Worm (Caenorhabditis elegans): Measurements from ENCODE around the gene gob-1.

gob-1 gene

ce11 chrX:15478717-15479116 lies 14.7 kb upstream of the gob-1 start, which contains the start of gene gcy-36:
Gene gcy-36 (plus strand): TSS chrX:15479017.
- TF ChIP-seq sea-1 (GFP tag; conservative IDR thresholded peaks at IDR 0.05) (no peak), ceh-13 (GFP tag; optimal IDR thresholded peaks at IDR 0.05) (no peak), ama-1 (optimal IDR thresholded peaks at IDR 0.05) (no peak), pes-1 (GFP tag; IDR thresholded peaks at IDR 0.05) (no peak), F13C5.2 (tag; optimal IDR thresholded peaks at IDR 0.05) (no peak), ceh-36 (tag; optimal IDR thresholded peaks at IDR 0.05) (no peak), tbx-11 (GFP tag; IDR thresholded peaks at IDR 0.05) (no peak), scrt-1 (GFP tag; IDR thresholded peaks at IDR 0.05) (no peak), tra-4 (tag; optimal IDR thresholded peaks at IDR 0.05) (no peak), hmg-4 (GFP tag; optimal IDR thresholded peaks at IDR 0.05) (no peak), tbx-37 (GFP tag; conservative IDR thresholded peaks at IDR 0.05) (no peak), aly-1 (tag; optimal IDR thresholded peaks at IDR 0.05) (no peak), B0310.2 (tag; optimal IDR thresholded peaks at IDR 0.05) (no peak), flt-1 (GFP tag; IDR thresholded peaks at IDR 0.05) (no peak), ets-7 (tag; optimal IDR thresholded peaks at IDR 0.05) (no peak), hnd-1 (tag; optimal IDR thresholded peaks at IDR 0.05) (no peak), hmbx-1 (tag; optimal IDR thresholded peaks at IDR 0.05) (no peak)

- no peak for TF ChIP-seq flt-1 (GFP tag; IDR thresholded peaks at IDR 0.05)
- TF ChIP-seq hnd-1 (tag; optimal IDR thresholded peaks at IDR 0.05), result no peak
- no peak for TF ChIP-seq B0310.2 (tag; optimal IDR thresholded peaks at IDR 0.05)
- TF ChIP-seq ceh-36 (tag; optimal IDR thresholded peaks at IDR 0.05), result no peak
- TF ChIP-seq ets-7 (tag; optimal IDR thresholded peaks at IDR 0.05), result no peak
- TF ChIP-seq tbx-11 (GFP tag; IDR thresholded peaks at IDR 0.05), result no peak
- TF ChIP-seq sea-1 (GFP tag; conservative IDR thresholded peaks at IDR 0.05), result no peak
- TF ChIP-seq F13C5.2 (tag; optimal IDR thresholded peaks at IDR 0.05), result no peak
- TF ChIP-seq tra-4 (tag; optimal IDR thresholded peaks at IDR 0.05), result no peak
- no peak for TF ChIP-seq hmg-4 (GFP tag; optimal IDR thresholded peaks at IDR 0.05)
- TF ChIP-seq ama-1 (optimal IDR thresholded peaks at IDR 0.05), result no peak
- TF ChIP-seq pes-1 (GFP tag; IDR thresholded peaks at IDR 0.05), result no peak
- TF ChIP-seq ceh-13 (GFP tag; optimal IDR thresholded peaks at IDR 0.05), result no peak
- no peak for TF ChIP-seq aly-1 (tag; optimal IDR thresholded peaks at IDR 0.05)
- no peak for TF ChIP-seq hmbx-1 (tag; optimal IDR thresholded peaks at IDR 0.05)
- no peak for TF ChIP-seq scrt-1 (GFP tag; IDR thresholded peaks at IDR 0.05)
Measured at ce11 chrX:15485262-15485661, 8.1 kb upstream of the gob-1 start.

DNA sequence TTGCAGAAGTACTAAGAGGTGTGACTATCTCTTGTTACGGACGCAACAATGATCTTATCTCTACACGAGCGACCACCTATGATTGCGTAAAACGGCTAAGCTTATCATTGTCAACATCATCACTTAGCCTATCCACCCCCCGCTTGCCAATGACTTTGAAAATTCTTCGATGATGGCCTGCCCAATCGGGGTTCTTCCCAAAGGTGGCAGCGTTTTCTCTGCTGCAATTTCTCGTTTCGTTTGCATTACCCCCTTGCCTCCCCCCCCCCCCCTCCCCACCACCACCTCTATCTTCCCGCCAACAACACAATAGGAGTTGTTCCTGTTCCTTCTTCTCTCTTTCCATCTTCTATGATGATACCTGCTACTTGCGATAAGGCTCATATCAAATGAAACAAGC lies 6.2 kb upstream of the gob-1 start:
- no peak for TF ChIP-seq tra-4 (tag; optimal IDR thresholded peaks at IDR 0.05)
- no peak for TF ChIP-seq ets-7 (tag; optimal IDR thresholded peaks at IDR 0.05)
- no peak for TF ChIP-seq hnd-1 (tag; optimal IDR thresholded peaks at IDR 0.05)
- TF ChIP-seq pes-1 (GFP tag; IDR thresholded peaks at IDR 0.05), result no peak
- TF ChIP-seq flt-1 (GFP tag; IDR thresholded peaks at IDR 0.05), result no peak
- TF ChIP-seq sea-1 (GFP tag; conservative IDR thresholded peaks at IDR 0.05), result no peak
- TF ChIP-seq scrt-1 (GFP tag; IDR thresholded peaks at IDR 0.05), result no peak
- TF ChIP-seq tbx-11 (GFP tag; IDR thresholded peaks at IDR 0.05), result no peak
- TF ChIP-seq hmbx-1 (tag; optimal IDR thresholded peaks at IDR 0.05), result no peak
- TF ChIP-seq F13C5.2 (tag; optimal IDR thresholded peaks at IDR 0.05), result no peak
- no peak for TF ChIP-seq tbx-37 (GFP tag; conservative IDR thresholded peaks at IDR 0.05)
- no peak for TF ChIP-seq hmg-4 (GFP tag; optimal IDR thresholded peaks at IDR 0.05)
- no peak for TF ChIP-seq ceh-36 (tag; optimal IDR thresholded peaks at IDR 0.05)
- TF ChIP-seq B0310.2 (tag; optimal IDR thresholded peaks at IDR 0.05), result no peak
- TF ChIP-seq ceh-13 (GFP tag; optimal IDR thresholded peaks at IDR 0.05), result no peak
- TF ChIP-seq ama-1 (optimal IDR thresholded peaks at IDR 0.05), result no peak
- TF ChIP-seq aly-1 (tag; optimal IDR thresholded peaks at IDR 0.05), result no peak

DNA sequence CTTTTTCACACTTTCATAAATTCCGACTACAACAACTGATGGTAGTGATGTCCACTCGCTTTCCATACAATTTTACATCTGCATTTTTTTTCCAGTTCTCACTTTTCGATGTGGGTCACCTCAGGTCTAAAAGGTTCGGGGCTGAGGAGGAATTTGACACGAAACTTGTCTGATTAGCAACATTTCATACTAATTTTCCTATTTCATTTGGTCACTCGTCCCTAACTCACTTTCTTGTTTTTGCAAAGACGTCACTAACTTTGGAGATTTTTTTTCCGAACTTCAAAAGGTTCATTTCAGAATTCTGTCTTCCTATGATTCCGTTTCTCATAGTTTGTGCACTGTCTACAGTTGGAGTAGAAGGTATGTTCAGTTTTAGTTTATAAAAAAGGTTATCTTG lies 5.6 kb upstream of the gob-1 start, which contains the start of gene H13N06.2:
TSS of gene H13N06.2 (plus strand) at position 301 of the 400 bp plus-strand sequence.
- TF ChIP-seq F13C5.2 (tag; optimal IDR thresholded peaks at IDR 0.05), result no peak
- TF ChIP-seq sea-1 (GFP tag; conservative IDR thresholded peaks at IDR 0.05), result no peak
- TF ChIP-seq tbx-11 (GFP tag; IDR thresholded peaks at IDR 0.05), result no peak
- TF ChIP-seq pes-1 (GFP tag; IDR thresholded peaks at IDR 0.05), result no peak
- no peak for TF ChIP-seq hnd-1 (tag; optimal IDR thresholded peaks at IDR 0.05)
- TF ChIP-seq scrt-1 (GFP tag; IDR thresholded peaks at IDR 0.05), result no peak
- no peak for TF ChIP-seq tbx-37 (GFP tag; conservative IDR thresholded peaks at IDR 0.05)
- no peak for TF ChIP-seq B0310.2 (tag; optimal IDR thresholded peaks at IDR 0.05)
- no peak for TF ChIP-seq aly-1 (tag; optimal IDR thresholded peaks at IDR 0.05)
- no peak for TF ChIP-seq tra-4 (tag; optimal IDR thresholded peaks at IDR 0.05)
- TF ChIP-seq ets-7 (tag; optimal IDR thresholded peaks at IDR 0.05), result no peak
- no peak for TF ChIP-seq flt-1 (GFP tag; IDR thresholded peaks at IDR 0.05)
- no peak for TF ChIP-seq ceh-13 (GFP tag; optimal IDR thresholded peaks at IDR 0.05)
- no peak for TF ChIP-seq hmbx-1 (tag; optimal IDR thresholded peaks at IDR 0.05)
- TF ChIP-seq hmg-4 (GFP tag; optimal IDR thresholded peaks at IDR 0.05), result no peak
- TF ChIP-seq ceh-36 (tag; optimal IDR thresholded peaks at IDR 0.05), result no peak
- TF ChIP-seq ama-1 (optimal IDR thresholded peaks at IDR 0.05), result no peak

DNA sequence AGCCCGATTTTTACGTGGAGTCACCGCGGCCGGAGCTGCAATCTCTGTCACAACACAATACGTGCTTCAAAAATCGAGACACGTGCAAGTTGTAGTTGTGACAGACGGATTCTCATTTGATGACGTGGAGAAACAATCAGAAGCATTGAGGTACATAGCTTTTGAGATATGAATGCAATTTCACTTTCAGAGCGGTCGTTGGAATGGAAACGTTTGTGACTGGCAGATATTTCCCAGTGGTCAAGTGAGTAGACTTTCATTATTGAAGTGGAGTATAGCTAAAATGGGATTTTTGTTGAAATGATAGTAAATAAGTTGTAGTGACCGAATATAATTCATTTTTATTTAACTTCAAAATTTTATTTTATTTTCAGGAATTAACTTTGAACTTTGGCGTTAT lies 2.3 kb upstream of the gob-1 start:
- TF ChIP-seq pes-1 (GFP tag; IDR thresholded peaks at IDR 0.05) (no peak), tbx-11 (GFP tag; IDR thresholded peaks at IDR 0.05) (no peak), ama-1 (optimal IDR thresholded peaks at IDR 0.05) (no peak), ets-7 (tag; optimal IDR thresholded peaks at IDR 0.05) (no peak), tra-4 (tag; optimal IDR thresholded peaks at IDR 0.05) (no peak), scrt-1 (GFP tag; IDR thresholded peaks at IDR 0.05) (no peak), ceh-36 (tag; optimal IDR thresholded peaks at IDR 0.05) (no peak), hmg-4 (GFP tag; optimal IDR thresholded peaks at IDR 0.05) (no peak), ceh-13 (GFP tag; optimal IDR thresholded peaks at IDR 0.05) (no peak), hmbx-1 (tag; optimal IDR thresholded peaks at IDR 0.05) (no peak), hnd-1 (tag; optimal IDR thresholded peaks at IDR 0.05) (no peak), sea-1 (GFP tag; conservative IDR thresholded peaks at IDR 0.05) (no peak), flt-1 (GFP tag; IDR thresholded peaks at IDR 0.05) (no peak), F13C5.2 (tag; optimal IDR thresholded peaks at IDR 0.05) (no peak), B0310.2 (tag; optimal IDR thresholded peaks at IDR 0.05) (no peak)

- peak; percentile 57 for TF ChIP-seq hmg-4 (GFP tag; optimal IDR thresholded peaks at IDR 0.05)
- peak; percentile 53; the same call in 1 of the 2 replicates for TF ChIP-seq sea-1 (GFP tag; conservative IDR thresholded peaks at IDR 0.05)
- no peak for TF ChIP-seq ceh-13 (GFP tag; optimal IDR thresholded peaks at IDR 0.05)
- TF ChIP-seq B0310.2 (tag; optimal IDR thresholded peaks at IDR 0.05), result peak; percentile 3
- no peak for TF ChIP-seq ama-1 (optimal IDR thresholded peaks at IDR 0.05)
- TF ChIP-seq hmbx-1 (tag; optimal IDR thresholded peaks at IDR 0.05), result no peak
- TF ChIP-seq hnd-1 (tag; optimal IDR thresholded peaks at IDR 0.05), result no peak
- TF ChIP-seq F13C5.2 (tag; optimal IDR thresholded peaks at IDR 0.05), result peak; percentile 77
- no peak for TF ChIP-seq ceh-36 (tag; optimal IDR thresholded peaks at IDR 0.05)
- TF ChIP-seq flt-1 (GFP tag; IDR thresholded peaks at IDR 0.05), result no peak; the same call in 1 of the 2 replicates
- TF ChIP-seq tbx-37 (GFP tag; conservative IDR thresholded peaks at IDR 0.05), result peak; percentile 62; the same call in 1 of the 2 replicates
- TF ChIP-seq pes-1 (GFP tag; IDR thresholded peaks at IDR 0.05), result no peak; the same call in 1 of the 2 replicates
- TF ChIP-seq tbx-11 (GFP tag; IDR thresholded peaks at IDR 0.05), result peak; percentile 66; the same call in 1 of the 2 replicates
- TF ChIP-seq scrt-1 (GFP tag; IDR thresholded peaks at IDR 0.05), result 0 out of 2 replicates have a peak, but pooled peaks have one; percentile 22
- no peak for TF ChIP-seq aly-1 (tag; optimal IDR thresholded peaks at IDR 0.05)
- no peak for TF ChIP-seq ets-7 (tag; optimal IDR thresholded peaks at IDR 0.05)
Measured at ce11 chrX:15492759-15493158, 643 bp upstream of the gob-1 start.

All from whole organism, early embryonic.